Fruit fly (Drosophila melanogaster) S2 (cell line): ENCODE data around the gene mthl15.

ENCODE experiments used
- CG8478 ChIP-seq: fragments of >200 bp; optimal IDR thresholded peaks from 2 replicates; lab custom pipeline; 2018
- CTCF ChIP-seq, 2 experiments: fragments of >200 bp; optimal IDR thresholded peaks; 2 replicates each; lab custom pipeline; 2018

- TF ChIP-seq CG8478 (lab: Kevin White, UChicago): no peak
- TF ChIP-seq CTCF (optimal IDR thresholded peaks at IDR 0.05; lab: Kevin White, UChicago): peak in 1 of 2 experiments; percentile 13
Measured at dm6 chr2L:10263343-10263744, 25.2 kb upstream of the mthl15 start, which contains the start of gene Rsf1.
